Worm (Caenorhabditis elegans) whole organism, young adult: ENCODE data around the gene gfm-1.

Experiments used
- B0019.2 ChIP-seq: fragments of 200-800 bp; sonication (Bioruptor generic); conservative IDR thresholded peaks from 2 replicates; pipeline ENCODE4 v1.3.6; 2022; ENCODE audit warnings: missing genetic modification reagents, missing genetic modification characterization, missing compliant biosample characterization
- F23B12.7 ChIP-seq: sonication (generic microtip); optimal IDR thresholded peaks from 2 replicates; lab custom pipeline; 2017; ENCODE audit warnings: missing genetic modification characterization, mild to moderate bottlenecking, missing compliant biosample characterization, antibody characterized with exemption, moderate library complexity; ENCODE audit not compliant: insufficient read depth
- F33H1.4 ChIP-seq: fragments of 200-800 bp; sonication (Bioruptor generic); IDR thresholded peaks from 2 replicates; pipeline ENCODE4 v1.3.6; 2022; ENCODE audit warnings: missing genetic modification reagents, missing genetic modification characterization, missing compliant biosample characterization
- F55B11.4 ChIP-seq: sonication (generic microtip); optimal IDR thresholded peaks from 2 replicates; lab custom pipeline; 2016; ENCODE audit warnings: missing compliant biosample characterization, missing genetic modification characterization, borderline replicate concordance; ENCODE audit not compliant: insufficient read depth
- T26A5.8 ChIP-seq: sonication (generic microtip); optimal IDR thresholded peaks from 2 replicates; lab custom pipeline; 2016; ENCODE audit warnings: missing genetic modification characterization, missing compliant biosample characterization
- Y67H2A.10 ChIP-seq: fragments of 200-800 bp; sonication (Bioruptor generic); conservative IDR thresholded peaks from 2 replicates; pipeline ENCODE4 v1.3.6; 2022; ENCODE audit warnings: missing genetic modification reagents, missing genetic modification characterization, missing compliant biosample characterization
- Y79H2A.3 ChIP-seq: fragments of 200-800 bp; sonication (Bioruptor generic); conservative IDR thresholded peaks from 2 replicates; pipeline ENCODE4 v1.3.6; 2022; ENCODE audit warnings: missing genetic modification reagents, missing genetic modification characterization, missing compliant biosample characterization
- atf-7 ChIP-seq: sonication (generic microtip); optimal IDR thresholded peaks from 2 replicates; lab custom pipeline; 2017; ENCODE audit warnings: mild to moderate bottlenecking, missing genetic modification characterization, missing compliant biosample characterization
- athp-1 ChIP-seq: sonication (generic microtip); optimal IDR thresholded peaks from 2 replicates; lab custom pipeline; 2017; ENCODE audit warnings: mild to moderate bottlenecking, missing genetic modification characterization, missing compliant biosample characterization
- attf-3 ChIP-seq: fragments of 200-800 bp; sonication (Bioruptor generic); conservative IDR thresholded peaks from 2 replicates; pipeline ENCODE4 v1.3.6; 2022; ENCODE audit warnings: missing genetic modification reagents, missing genetic modification characterization, missing compliant biosample characterization
- bed-1 ChIP-seq: fragments of 200-800 bp; sonication (Bioruptor generic); IDR thresholded peaks from 2 replicates; pipeline ENCODE4 v1.3.6; 2022; ENCODE audit warnings: missing genetic modification reagents, missing genetic modification characterization, missing compliant biosample characterization
- bed-2 ChIP-seq: fragments of 200-800 bp; sonication (Bioruptor generic); IDR thresholded peaks from 2 replicates; pipeline ENCODE4 v1.3.6; 2022; ENCODE audit warnings: missing genetic modification reagents, missing genetic modification characterization, missing compliant biosample characterization
- cebp-1 ChIP-seq, 2 experiments: fragments of 200-800 bp in 1 of 2; sonication (Bioruptor generic) in 1 of 2; sonication (generic microtip) in 1 of 2; IDR thresholded peaks in 1 of 2; optimal IDR thresholded peaks in 1 of 2; 2 replicates each; pipeline versions ENCODE4 v1.3.6 to Lab custom; 2017 to 2022; ENCODE audit warnings: missing compliant biosample characterization in 2 of 2, missing genetic modification characterization in 2 of 2, mild to moderate bottlenecking in 1 of 2, missing genetic modification reagents in 1 of 2, moderate library complexity in 1 of 2
- ceh-100 ChIP-seq: fragments of 200-800 bp; sonication (Bioruptor generic); IDR thresholded peaks from 2 replicates; pipeline ENCODE4 v1.3.6; 2022; ENCODE audit warnings: missing genetic modification reagents, missing genetic modification characterization, missing compliant biosample characterization
- ceh-40 ChIP-seq: fragments of 200-800 bp; sonication (Bioruptor generic); IDR thresholded peaks from 2 replicates; pipeline ENCODE4 v1.3.6; 2022; ENCODE audit warnings: missing genetic modification characterization, missing compliant biosample characterization
- die-1 ChIP-seq: sonication (generic microtip); optimal IDR thresholded peaks from 2 replicates; lab custom pipeline; 2016; ENCODE audit warnings: missing genotype, mild to moderate bottlenecking, missing genetic modification characterization, missing compliant biosample characterization
- dpl-1 ChIP-seq: fragments of 150-350 bp; optimal IDR thresholded peaks from 2 replicates; lab custom pipeline; 2014; ENCODE audit warnings: missing biosample characterization, missing genetic modification reagents, missing genetic modification characterization
- efl-1 ChIP-seq: fragments of 150-350 bp; optimal IDR thresholded peaks from 2 replicates; lab custom pipeline; 2014; ENCODE audit warnings: missing biosample characterization, missing genetic modification reagents, missing genetic modification characterization
- fkh-3 ChIP-seq: sonication (generic microtip); optimal IDR thresholded peaks from 2 replicates; lab custom pipeline; 2016; ENCODE audit warnings: mild to moderate bottlenecking, missing genetic modification characterization, missing compliant biosample characterization
- hlh-12 ChIP-seq: sonication (generic microtip); optimal IDR thresholded peaks from 2 replicates; lab custom pipeline; 2016; ENCODE audit warnings: missing genetic modification characterization, missing compliant biosample characterization
- hmg-20 ChIP-seq: fragments of 200-800 bp; sonication (Bioruptor generic); IDR thresholded peaks from 2 replicates; pipeline ENCODE4 v1.3.6; 2022; ENCODE audit warnings: missing genetic modification reagents, missing genetic modification characterization, missing compliant biosample characterization
- hsf-1 ChIP-seq: fragments of 200-800 bp; sonication (Bioruptor generic); IDR thresholded peaks from 2 replicates; pipeline ENCODE4 v1.3.6; 2022; ENCODE audit warnings: missing genetic modification reagents, missing genetic modification characterization, missing compliant biosample characterization
- lin-26 ChIP-seq: fragments of 200-800 bp; sonication (Bioruptor generic); IDR thresholded peaks from 2 replicates; pipeline ENCODE4 v1.3.6; 2022; ENCODE audit warnings: missing genetic modification reagents, missing genetic modification characterization, missing compliant biosample characterization
- lir-1 ChIP-seq: fragments of 200-800 bp; sonication (Bioruptor generic); conservative IDR thresholded peaks from 2 replicates; pipeline ENCODE4 v1.3.6; 2022; ENCODE audit warnings: missing genetic modification reagents, missing genetic modification characterization, missing compliant biosample characterization
- lsy-27 ChIP-seq: sonication (generic microtip); optimal IDR thresholded peaks from 2 replicates; lab custom pipeline; 2017; ENCODE audit warnings: missing genetic modification characterization, mild to moderate bottlenecking, missing compliant biosample characterization, antibody characterized with exemption, missing genotype, borderline replicate concordance; ENCODE audit not compliant: insufficient read depth
- madf-10 ChIP-seq: sonication (generic microtip); optimal IDR thresholded peaks from 2 replicates; lab custom pipeline; 2016; ENCODE audit warnings: mild to moderate bottlenecking, missing genetic modification characterization, missing compliant biosample characterization
- madf-6 ChIP-seq: fragments of 200-800 bp; sonication (Bioruptor generic); IDR thresholded peaks from 2 replicates; pipeline ENCODE4 v1.3.6; 2022; ENCODE audit warnings: missing genetic modification reagents, missing genetic modification characterization, missing compliant biosample characterization
- mcd-1 ChIP-seq: fragments of 200-800 bp; sonication (Bioruptor generic); IDR thresholded peaks from 2 replicates; pipeline ENCODE4 v1.3.6; 2022; ENCODE audit warnings: missing genetic modification reagents, missing genetic modification characterization, missing compliant biosample characterization
- mes-4 ChIP-seq: sonication (generic microtip); optimal IDR thresholded peaks from 2 replicates; lab custom pipeline; 2016; ENCODE audit warnings: missing genotype, missing genetic modification characterization, missing compliant biosample characterization
- nfya-2 ChIP-seq: fragments of 200-800 bp; sonication (Bioruptor generic); IDR thresholded peaks from 2 replicates; pipeline ENCODE4 v1.3.6; 2022; ENCODE audit warnings: missing genetic modification reagents, missing genetic modification characterization, missing compliant biosample characterization
- nfyb-1 ChIP-seq: fragments of 200-800 bp; sonication (Bioruptor generic); IDR thresholded peaks from 2 replicates; pipeline ENCODE4 v1.3.6; 2022; ENCODE audit warnings: missing genetic modification reagents, missing genetic modification characterization, missing compliant biosample characterization
- nhr-120 ChIP-seq: fragments of 200-800 bp; sonication (Bioruptor generic); IDR thresholded peaks from 2 replicates; pipeline ENCODE4 v1.3.6; 2022; ENCODE audit warnings: missing genetic modification characterization, missing compliant biosample characterization
- nhr-179 ChIP-seq: sonication (generic microtip); optimal IDR thresholded peaks from 2 replicates; lab custom pipeline; 2016; ENCODE audit warnings: mild to moderate bottlenecking, missing genetic modification characterization, missing compliant biosample characterization
- pbrm-1 ChIP-seq: fragments of 200-800 bp; sonication (Bioruptor generic); IDR thresholded peaks from 2 replicates; pipeline ENCODE4 v1.3.6; 2022; ENCODE audit warnings: missing genetic modification reagents, missing genetic modification characterization, missing compliant biosample characterization
- rcor-1 ChIP-seq: fragments of 200-800 bp; sonication (Bioruptor generic); IDR thresholded peaks from 2 replicates; pipeline ENCODE4 v1.3.6; 2022; ENCODE audit warnings: missing genetic modification reagents, missing genetic modification characterization, missing compliant biosample characterization
- rec-8 ChIP-seq, 2 experiments: sonication (generic microtip); optimal IDR thresholded peaks; 2 replicates each; lab custom pipeline; 2016; ENCODE audit warnings: mild to moderate bottlenecking in 2 of 2, missing genetic modification characterization in 2 of 2, missing genetic modification reagents in 2 of 2, missing genotype in 2 of 2, missing biosample characterization in 1 of 2, missing compliant biosample characterization in 1 of 2, moderate library complexity in 1 of 2
- rpc-1 ChIP-seq, 2 experiments: fragments of 150-350 bp in 1 of 2; sonication (generic microtip) in 1 of 2; optimal IDR thresholded peaks; 2 replicates each; lab custom pipeline; 2014 to 2018; ENCODE audit warnings: missing biosample characterization in 1 of 2, missing genetic modification characterization in 1 of 2, missing genetic modification reagents in 1 of 2, missing genotype in 1 of 2
- snpc-1.1 ChIP-seq: sonication (generic microtip); optimal IDR thresholded peaks from 2 replicates; lab custom pipeline; 2017; ENCODE audit warnings: missing genetic modification characterization, mild to moderate bottlenecking, missing compliant biosample characterization, antibody characterized with exemption, moderate library complexity, missing genotype, missing genetic modification reagents; ENCODE audit not compliant: insufficient read depth
- snpc-4 ChIP-seq, 5 experiments: fragments of 150-350 bp in 1 of 5; sonication (generic microtip) in 4 of 5; optimal IDR thresholded peaks; 2 replicates each; lab custom pipeline; 2014 to 2018; ENCODE audit warnings: missing genetic modification characterization in 5 of 5, missing biosample characterization in 3 of 5, antibody characterized with exemption in 2 of 5, mild to moderate bottlenecking in 2 of 5, missing compliant biosample characterization in 2 of 5, missing genotype in 2 of 5, moderate library complexity in 2 of 5, missing genetic modification reagents in 1 of 5
- somi-1 ChIP-seq: fragments of 200-800 bp; sonication (Bioruptor generic); optimal IDR thresholded peaks from 2 replicates; lab custom pipeline; 2018; ENCODE audit warnings: mild to moderate bottlenecking, missing genetic modification characterization, missing compliant biosample characterization
- sptf-2 ChIP-seq: fragments of 200-800 bp; sonication (Bioruptor generic); optimal IDR thresholded peaks from 2 replicates; lab custom pipeline; 2018; ENCODE audit warnings: mild to moderate bottlenecking, missing genetic modification characterization, missing compliant biosample characterization
- zfh-2 ChIP-seq: fragments of 200-800 bp; sonication (Bioruptor generic); conservative IDR thresholded peaks from 2 replicates; pipeline ENCODE4 v1.3.6; 2022; ENCODE audit warnings: missing genetic modification reagents, missing genetic modification characterization, missing compliant biosample characterization
- ztf-18 ChIP-seq: sonication (generic microtip); optimal IDR thresholded peaks from 2 replicates; lab custom pipeline; 2016; ENCODE audit warnings: missing genotype, mild to moderate bottlenecking, missing genetic modification characterization, missing compliant biosample characterization
- ztf-22 ChIP-seq: fragments of 200-800 bp; sonication (Bioruptor generic); optimal IDR thresholded peaks from 2 replicates; lab custom pipeline; 2018; ENCODE audit warnings: mild to moderate bottlenecking, missing genetic modification characterization, moderate library complexity, missing compliant biosample characterization
- ztf-25 ChIP-seq: fragments of 200-800 bp; sonication (Bioruptor generic); IDR thresholded peaks from 2 replicates; pipeline ENCODE4 v1.3.6; 2022; ENCODE audit warnings: missing genetic modification reagents, missing genetic modification characterization, missing compliant biosample characterization
- ztf-3 ChIP-seq: fragments of 200-800 bp; sonication (Bioruptor generic); optimal IDR thresholded peaks from 2 replicates; lab custom pipeline; 2018; ENCODE audit warnings: mild to moderate bottlenecking, missing genetic modification characterization, missing compliant biosample characterization

gfm-1 gene

ce11 chrII:13156971-13157370 is 39.7 kb downstream of the gfm-1 start, which contains the start of the genes hpr-17 and F32A11.1 (continued):
- TF ChIP-seq lin-26: no peak
- peak; percentile 40 for TF ChIP-seq snpc-4 (GFP tag; optimal IDR thresholded peaks at IDR 0.05; lab: Kevin White, UChicago)
- peak; percentile 47 to 78 (median 62) for TF ChIP-seq snpc-4 (tag; optimal IDR thresholded peaks at IDR 0.05; lab: Kevin White, UChicago)
- TF ChIP-seq madf-6 (GFP tag; lab: Robert Waterston, UW): peak; percentile 77
- TF ChIP-seq nhr-179 (tag; lab: Kevin White, UChicago): no peak
- TF ChIP-seq efl-1 (GFP tag; lab: Kevin White, UChicago): peak; percentile 86
- TF ChIP-seq athp-1: peak; percentile 7
- peak; percentile 93 for TF ChIP-seq mcd-1 (GFP tag; lab: Robert Waterston, UW)
- TF ChIP-seq madf-10 (tag; lab: Kevin White, UChicago): no peak
- TF ChIP-seq zfh-2 (GFP tag; lab: Robert Waterston, UW): peak; percentile 35; the same call in 1 of the 2 replicates
- TF ChIP-seq ztf-25 (GFP tag; lab: Robert Waterston, UW): no peak
- no peak for TF ChIP-seq nhr-120 (GFP tag; lab: Robert Waterston, UW)
- no peak for TF ChIP-seq cebp-1 (GFP tag; IDR thresholded peaks at IDR 0.05; lab: Robert Waterston, UW)
- peak; percentile 71 for TF ChIP-seq cebp-1 (tag; optimal IDR thresholded peaks at IDR 0.05; lab: Kevin White, UChicago)
- TF ChIP-seq ztf-18 (tag; lab: Kevin White, UChicago): peak; percentile 96
- TF ChIP-seq hlh-12: no peak
- no peak for TF ChIP-seq die-1 (tag; lab: Kevin White, UChicago)
- no peak for TF ChIP-seq rec-8 (tag; optimal IDR thresholded peaks at IDR 0.05; lab: Kevin White, UChicago)
- TF ChIP-seq F23B12.7 (tag; lab: Kevin White, UChicago): no peak
- no peak for TF ChIP-seq sptf-2 (GFP tag; lab: Kevin White, UChicago)
- no peak for TF ChIP-seq nfya-2 (GFP tag; lab: Robert Waterston, UW)
- TF ChIP-seq lsy-27 (tag; lab: Kevin White, UChicago): no peak
- peak; percentile 89 for TF ChIP-seq dpl-1 (GFP tag; lab: Kevin White, UChicago)
- TF ChIP-seq snpc-1.1: no peak
- TF ChIP-seq ceh-100 (GFP tag; lab: Robert Waterston, UW): peak; percentile 67
- 0 out of 2 replicates have a peak, but pooled peaks have one; percentile 40 for TF ChIP-seq hsf-1 (GFP tag; lab: Robert Waterston, UW)
- TF ChIP-seq bed-2 (GFP tag; lab: Robert Waterston, UW): no peak
- TF ChIP-seq ztf-22 (GFP tag; lab: Kevin White, UChicago): no peak
- no peak for TF ChIP-seq ztf-3
- no peak for TF ChIP-seq F55B11.4 (tag; lab: Kevin White, UChicago)
- TF ChIP-seq somi-1: no peak
- TF ChIP-seq pbrm-1 (GFP tag; lab: Robert Waterston, UW): peak; percentile 84
- 0 out of 2 replicates have a peak, but pooled peaks have one; percentile 34 for TF ChIP-seq B0019.2 (GFP tag; lab: Robert Waterston, UW)
- peak; percentile 31; the same call in 1 of the 2 replicates for TF ChIP-seq lir-1
- TF ChIP-seq F33H1.4 (GFP tag; lab: Robert Waterston, UW): peak; percentile 66
- TF ChIP-seq hmg-20 (GFP tag; lab: Robert Waterston, UW): 0 out of 2 replicates have a peak, but pooled peaks have one; percentile 42
- TF ChIP-seq Y79H2A.3 (GFP tag; lab: Robert Waterston, UW): no peak
- TF ChIP-seq rcor-1 (GFP tag; lab: Robert Waterston, UW): peak; percentile 56; the same call in 1 of the 2 replicates
- TF ChIP-seq nfyb-1 (GFP tag; lab: Robert Waterston, UW): peak; percentile 88
- TF ChIP-seq Y67H2A.10 (GFP tag; lab: Robert Waterston, UW): no peak
- TF ChIP-seq mes-4 (tag; lab: Kevin White, UChicago): no peak
- TF ChIP-seq rpc-1 (optimal IDR thresholded peaks at IDR 0.05; lab: Kevin White, UChicago): no peak
- no peak for TF ChIP-seq rpc-1 (tag; optimal IDR thresholded peaks at IDR 0.05; lab: Kevin White, UChicago)
- no peak for TF ChIP-seq ceh-40
- TF ChIP-seq fkh-3 (tag; lab: Kevin White, UChicago): no peak
- no peak for TF ChIP-seq bed-1 (GFP tag; lab: Robert Waterston, UW)
- peak; percentile 70 for TF ChIP-seq attf-3 (GFP tag; lab: Robert Waterston, UW)
- TF ChIP-seq T26A5.8 (tag; lab: Kevin White, UChicago): no peak
- TF ChIP-seq atf-7 (tag; lab: Kevin White, UChicago): peak; percentile 7
